Worm (Caenorhabditis elegans): ENCODE data around the gene ttr-42.

ttr-42 gene

DNA sequence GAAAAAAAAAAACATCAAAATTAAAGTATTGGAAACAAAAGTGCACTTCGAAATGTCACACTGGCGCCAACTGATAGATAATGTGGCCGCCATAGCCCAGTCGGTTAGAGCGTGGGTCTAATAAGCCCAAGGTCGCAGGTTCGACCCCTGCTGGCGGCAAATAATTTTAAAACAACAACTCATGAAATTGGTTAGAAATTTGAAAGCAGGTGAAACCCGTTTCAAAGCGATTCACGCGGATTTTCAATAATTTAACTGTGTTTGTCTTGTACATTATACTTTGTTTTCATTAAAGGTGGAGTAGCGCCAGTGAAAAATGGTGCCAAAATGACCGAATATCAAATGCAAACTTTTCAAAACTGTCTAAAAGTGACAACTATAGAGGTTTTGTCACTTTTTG is 46.3 kb upstream of the ttr-42 start (continued):
- TF ChIP-seq nhr-25 (tag; optimal IDR thresholded peaks at IDR 0.05; ENCODE audit: borderline replicate concordance, insufficient read depth) (no peak), dmd-8 (GFP tag; IDR thresholded peaks at IDR 0.05) (peak; percentile 73), dve-1 (tag; optimal IDR thresholded peaks at IDR 0.05; ENCODE audit: insufficient read depth) (peak; percentile 60), arid-1 (GFP tag; conservative IDR thresholded peaks at IDR 0.05) (peak; percentile 75), ceh-62 (tag; optimal IDR thresholded peaks at IDR 0.05) (no peak), mxl-3 (GFP tag; optimal IDR thresholded peaks at IDR 0.05) (no peak), dmd-6 (GFP tag; IDR thresholded peaks at IDR 0.05) (peak; percentile 35), lin-13 (GFP tag; optimal IDR thresholded peaks at IDR 0.05) (peak; percentile 29), F49E8.2 (tag; optimal IDR thresholded peaks at IDR 0.05; ENCODE audit: borderline replicate concordance) (peak; percentile 22), fkh-10 (GFP tag; optimal IDR thresholded peaks at IDR 0.05) (no peak), ceh-32 (tag; optimal IDR thresholded peaks at IDR 0.05; ENCODE audit: poor library complexity) (no peak), daf-12 (tag; optimal IDR thresholded peaks at IDR 0.05) (no peak), nhr-77 (tag; optimal IDR thresholded peaks at IDR 0.05) (no peak), cey-2 (tag; optimal IDR thresholded peaks at IDR 0.05; ENCODE audit: borderline replicate concordance, insufficient read depth) (no peak), jun-1 (tag; optimal IDR thresholded peaks at IDR 0.05) (no peak), Y75B8A.6 (GFP tag; IDR thresholded peaks at IDR 0.05) (no peak), spr-3 (GFP tag; optimal IDR thresholded peaks at IDR 0.05) (peak; percentile 9), ctbp-1 (GFP tag; IDR thresholded peaks at IDR 0.05) (peak; percentile 70), nhr-42 (GFP tag; IDR thresholded peaks at IDR 0.05) (no peak), fos-1 (tag; optimal IDR thresholded peaks at IDR 0.05) (no peak), lin-38 (GFP tag; IDR thresholded peaks at IDR 0.05) (peak; percentile 63), saeg-2 (GFP tag; IDR thresholded peaks at IDR 0.05) (no peak), daf-16 (GFP tag; optimal IDR thresholded peaks at IDR 0.05) (peak; percentile 62 to 76), daf-16 (tag; optimal IDR thresholded peaks at IDR 0.05) (peak; percentile 79), hif-1 (tag; optimal IDR thresholded peaks at IDR 0.05) (no peak), Y5F2A.4 (GFP tag; optimal IDR thresholded peaks at IDR 0.05) (no peak), duxl-1 (tag; optimal IDR thresholded peaks at IDR 0.05; ENCODE audit: poor library complexity) (peak; percentile 65), nhr-28 (tag; optimal IDR thresholded peaks at IDR 0.05) (peak; percentile 8), attf-4 (tag; optimal IDR thresholded peaks at IDR 0.05) (no peak), lsy-2 (tag; optimal IDR thresholded peaks at IDR 0.05) (peak in 1 of 2 experiments; percentile 53), aly-2 (tag; optimal IDR thresholded peaks at IDR 0.05) (no peak), snpc-1.2 (GFP tag; IDR thresholded peaks at IDR 0.05) (peak; percentile 81), ces-1 (GFP tag; optimal IDR thresholded peaks at IDR 0.05) (no peak), hmg-1.1 (GFP tag; IDR thresholded peaks at IDR 0.05) (peak; percentile 40; the same call in 1 of the 2 replicates), zip-2 (tag; optimal IDR thresholded peaks at IDR 0.05) (peak; percentile 55), unc-39 (tag; optimal IDR thresholded peaks at IDR 0.05) (no peak), unc-62 (GFP tag; optimal IDR thresholded peaks at IDR 0.05 in 1 of 2) (peak in 1 of 2 experiments; percentile 11), unc-62 (tag; optimal IDR thresholded peaks at IDR 0.05) (no peak), egl-43 (GFP tag; IDR thresholded peaks at IDR 0.05) (peak; percentile 83), nhr-10 (tag; optimal IDR thresholded peaks at IDR 0.05) (no peak), php-3 (GFP tag; IDR thresholded peaks at IDR 0.05) (0 out of 2 replicates have a peak, but pooled peaks have one; percentile 40), hlh-11 (tag; optimal IDR thresholded peaks at IDR 0.05) (peak; percentile 39), snpc-4 (tag; optimal IDR thresholded peaks at IDR 0.05) (no peak), F26F4.8 (GFP tag; conservative IDR thresholded peaks at IDR 0.05) (0 out of 2 replicates have a peak, but pooled peaks have one; percentile 35), D1046.2 (GFP tag; IDR thresholded peaks at IDR 0.05) (peak; percentile 69; the same call in 1 of the 2 replicates), zfp-2 (tag; optimal IDR thresholded peaks at IDR 0.05) (peak; percentile 12), lir-3 (tag; optimal IDR thresholded peaks at IDR 0.05) (peak; percentile 27), T26A8.4 (GFP tag; IDR thresholded peaks at IDR 0.05) (0 out of 2 replicates have a peak, but pooled peaks have one; percentile 34), lin-39 (tag; optimal IDR thresholded peaks at IDR 0.05) (no peak), pqm-1 (tag; optimal IDR thresholded peaks at IDR 0.05) (no peak), Y48G9A.11 (GFP tag; IDR thresholded peaks at IDR 0.05) (peak; percentile 75)

All from whole organism, L4 larva.